Fruit fly (Drosophila melanogaster) whole organism, embryonic: ENCODE measurements around the gene Pex5.

Experiments
- Aef1 ChIP-seq: fragments of 200-800 bp; sonication (Bioruptor generic); IDR thresholded peaks from 3 replicates; pipeline ENCODE4 v1.3.6; 2022; ENCODE audit warnings: missing biosample characterization, missing genetic modification characterization
- Bgb ChIP-seq: fragments of 200-800 bp; sonication (Bioruptor generic); IDR thresholded peaks from 2 replicates; pipeline ENCODE4 v1.3.6; 2022; ENCODE audit warnings: missing biosample characterization, missing genetic modification characterization; ENCODE audit not compliant: partially characterized antibody
- CG10209 ChIP-seq: fragments of 200-800 bp; sonication (Bioruptor generic); optimal IDR thresholded peaks from 3 replicates; lab custom pipeline; 2017; ENCODE audit warnings: missing biosample characterization, mild to moderate bottlenecking, missing genetic modification characterization, missing genetic modification reagents
- CG10462 ChIP-seq: fragments of 200-800 bp; sonication (Bioruptor generic); optimal IDR thresholded peaks from 2 replicates; lab custom pipeline; 2016; ENCODE audit warnings: missing biosample characterization, missing genetic modification characterization
- CG12659 ChIP-seq: fragments of 200-800 bp; sonication (Bioruptor generic); optimal IDR thresholded peaks from 3 replicates; lab custom pipeline; 2017; ENCODE audit warnings: mild to moderate bottlenecking, missing biosample characterization, missing genetic modification reagents, missing genetic modification characterization
- CG13287 ChIP-seq: fragments of 200-800 bp; sonication (Bioruptor generic); IDR thresholded peaks from 2 replicates; pipeline ENCODE4 v1.3.6; 2022; ENCODE audit warnings: missing biosample characterization, missing genetic modification characterization; ENCODE audit not compliant: partially characterized antibody
- CG15269 ChIP-seq: fragments of 200-800 bp; sonication (Bioruptor generic); optimal IDR thresholded peaks from 2 replicates; lab custom pipeline; 2018; ENCODE audit warnings: missing biosample characterization, mild to moderate bottlenecking, missing genetic modification characterization, moderate library complexity
- CG16815 ChIP-seq: fragments of 200-800 bp; sonication (Bioruptor generic); optimal IDR thresholded peaks from 3 replicates; lab custom pipeline; 2017; ENCODE audit warnings: missing biosample characterization, mild to moderate bottlenecking, missing genetic modification characterization
- CG17359 ChIP-seq: fragments of 200-800 bp; sonication (Bioruptor generic); optimal IDR thresholded peaks from 3 replicates; lab custom pipeline; 2018; ENCODE audit warnings: missing biosample characterization, mild to moderate bottlenecking, missing genetic modification characterization, moderate library complexity
- CG2129 ChIP-seq: fragments of 200-800 bp; sonication (Bioruptor generic); IDR thresholded peaks from 2 replicates; pipeline ENCODE4 v1.3.6; 2022; ENCODE audit warnings: missing biosample characterization, missing genetic modification characterization; ENCODE audit not compliant: partially characterized antibody
- CG32767 ChIP-seq: fragments of 200-800 bp; sonication (Bioruptor generic); IDR thresholded peaks from 2 replicates; pipeline ENCODE4 v1.3.6; 2022; ENCODE audit warnings: missing biosample characterization, missing genetic modification characterization
- CG32772 ChIP-seq: fragments of 200-800 bp; sonication (Bioruptor generic); IDR thresholded peaks from 2 replicates; pipeline ENCODE4 v1.3.6; 2022; ENCODE audit warnings: missing biosample characterization, missing genetic modification characterization
- CG4424 ChIP-seq: fragments of 200-800 bp; sonication (Bioruptor generic); optimal IDR thresholded peaks from 3 replicates; lab custom pipeline; 2016; ENCODE audit warnings: missing biosample characterization, missing genetic modification characterization
- CG5953 ChIP-seq: fragments of 200-800 bp; sonication (Bioruptor generic); IDR thresholded peaks from 2 replicates; pipeline ENCODE4 v1.3.6; 2022; ENCODE audit warnings: missing biosample characterization, missing genetic modification characterization
- CG6791 ChIP-seq: fragments of 200-800 bp; sonication (Bioruptor generic); IDR thresholded peaks from 3 replicates; pipeline ENCODE4 v1.3.6; 2022; ENCODE audit warnings: missing biosample characterization, missing genetic modification characterization; ENCODE audit not compliant: partially characterized antibody
- CG7556 ChIP-seq: fragments of 200-800 bp; sonication (Bioruptor generic); optimal IDR thresholded peaks from 2 replicates; lab custom pipeline; 2017; ENCODE audit warnings: missing biosample characterization, mild to moderate bottlenecking, missing genetic modification characterization
- CG8290 ChIP-seq, 3 experiments: fragments of 200-800 bp; sonication (Bioruptor generic); optimal IDR thresholded peaks; 2 replicates each; lab custom pipeline; 2016 to 2019; ENCODE audit warnings: missing biosample characterization in 3 of 3, missing genetic modification characterization in 3 of 3, mild to moderate bottlenecking in 2 of 3, moderate library complexity in 1 of 3
- CG9727 ChIP-seq: fragments of 200-800 bp; sonication (Bioruptor generic); optimal IDR thresholded peaks from 3 replicates; lab custom pipeline; 2017; ENCODE audit warnings: missing biosample characterization, mild to moderate bottlenecking, missing genetic modification characterization
- CG9932 ChIP-seq: fragments of 200-800 bp; sonication (Bioruptor generic); IDR thresholded peaks from 2 replicates; pipeline ENCODE4 v1.3.6; 2022; ENCODE audit warnings: missing biosample characterization, missing genetic modification characterization
- CTCF ChIP-seq: fragments of 200-800 bp; sonication (Bioruptor generic); optimal IDR thresholded peaks from 2 replicates; lab custom pipeline; 2017; ENCODE audit warnings: missing biosample characterization, mild to moderate bottlenecking, missing genetic modification characterization, moderate library complexity
- Camta ChIP-seq: fragments of 200-800 bp; sonication (Bioruptor generic); optimal IDR thresholded peaks from 2 replicates; lab custom pipeline; 2016; ENCODE audit warnings: missing biosample characterization, missing genetic modification characterization
- CoRest ChIP-seq: fragments of 200-800 bp; sonication (Bioruptor generic); optimal IDR thresholded peaks from 3 replicates; lab custom pipeline; 2018; ENCODE audit warnings: missing biosample characterization, mild to moderate bottlenecking, missing genetic modification characterization, moderate library complexity
- Drgx ChIP-seq: fragments of 200-800 bp; sonication (Bioruptor generic); IDR thresholded peaks from 2 replicates; pipeline ENCODE4 v1.3.6; 2022; ENCODE audit warnings: missing biosample characterization, missing genetic modification characterization
- Ets65A ChIP-seq: fragments of 200-800 bp; sonication (Bioruptor generic); peaks from one replicate; lab custom pipeline; 2016; ENCODE audit warnings: missing biosample characterization, missing genetic modification characterization
- HHEX ChIP-seq: fragments of 200-800 bp; sonication (Bioruptor generic); optimal IDR thresholded peaks from 3 replicates; lab custom pipeline; 2017; ENCODE audit warnings: missing biosample characterization, mild to moderate bottlenecking, missing genetic modification characterization, missing genetic modification reagents
- Oli ChIP-seq: fragments of 200-800 bp; sonication (Bioruptor generic); optimal IDR thresholded peaks from 2 replicates; lab custom pipeline; 2018; ENCODE audit warnings: missing biosample characterization, mild to moderate bottlenecking, missing genetic modification characterization, moderate library complexity
- Sry-β ChIP-seq: fragments of 200-800 bp; sonication (Bioruptor generic); optimal IDR thresholded peaks from 2 replicates; lab custom pipeline; 2018; ENCODE audit warnings: missing biosample characterization, mild to moderate bottlenecking, missing genetic modification characterization, moderate library complexity
- Ssrp ChIP-seq: fragments of 200-800 bp; sonication (Bioruptor generic); optimal IDR thresholded peaks from 2 replicates; lab custom pipeline; 2018; ENCODE audit warnings: missing biosample characterization, mild to moderate bottlenecking, missing genetic modification characterization, moderate library complexity
- YL-1 ChIP-seq: fragments of 200-800 bp; sonication (Bioruptor generic); optimal IDR thresholded peaks from 3 replicates; lab custom pipeline; 2017; ENCODE audit warnings: missing biosample characterization, mild to moderate bottlenecking, missing genetic modification characterization
- ase ChIP-seq: fragments of 200-800 bp; sonication (Bioruptor generic); IDR thresholded peaks from 3 replicates; pipeline ENCODE4 v1.3.6; 2022; ENCODE audit warnings: missing biosample characterization, missing genetic modification characterization
- bbx ChIP-seq: fragments of 200-800 bp; sonication (Bioruptor generic); IDR thresholded peaks from 2 replicates; pipeline ENCODE4 v1.3.6; 2022; ENCODE audit warnings: missing biosample characterization, missing genetic modification characterization; ENCODE audit not compliant: partially characterized antibody
- btn ChIP-seq: fragments of 200-800 bp; sonication (Bioruptor generic); optimal IDR thresholded peaks from 2 replicates; lab custom pipeline; 2016; ENCODE audit warnings: missing biosample characterization, missing genetic modification characterization
- da ChIP-seq: fragments of 200-800 bp; sonication (Bioruptor generic); optimal IDR thresholded peaks from 2 replicates; lab custom pipeline; 2016; ENCODE audit warnings: missing biosample characterization, missing genetic modification characterization
- danr ChIP-seq: fragments of 200-800 bp; sonication (Bioruptor generic); IDR thresholded peaks from 2 replicates; pipeline ENCODE4 v1.3.6; 2022; ENCODE audit warnings: missing biosample characterization, missing genetic modification characterization
- emc ChIP-seq: fragments of 200-800 bp; sonication (Bioruptor generic); optimal IDR thresholded peaks from 2 replicates; lab custom pipeline; 2016; ENCODE audit warnings: missing biosample characterization, missing genetic modification characterization
- ewg ChIP-seq: fragments of 200-800 bp; sonication (Bioruptor generic); optimal IDR thresholded peaks from 3 replicates; lab custom pipeline; 2017; ENCODE audit warnings: mild to moderate bottlenecking, missing biosample characterization, missing genetic modification reagents, missing genetic modification characterization
- eyg ChIP-seq: fragments of 200-800 bp; sonication (Bioruptor generic); optimal IDR thresholded peaks from 3 replicates; lab custom pipeline; 2016; ENCODE audit warnings: missing biosample characterization, missing genetic modification characterization
- fu2 ChIP-seq: fragments of 200-800 bp; sonication (Bioruptor generic); optimal IDR thresholded peaks from 2 replicates; lab custom pipeline; 2016; ENCODE audit warnings: missing biosample characterization, missing genetic modification characterization
- gcm ChIP-seq: fragments of 200-800 bp; sonication (Bioruptor generic); optimal IDR thresholded peaks from 2 replicates; lab custom pipeline; 2019; ENCODE audit warnings: missing biosample characterization, mild to moderate bottlenecking, missing genetic modification characterization, moderate library complexity
- knrl ChIP-seq: fragments of 200-800 bp; sonication (Bioruptor generic); IDR thresholded peaks from 3 replicates; pipeline ENCODE4 v1.3.6; 2022; ENCODE audit warnings: missing biosample characterization, missing genetic modification characterization; ENCODE audit not compliant: partially characterized antibody
- lmd ChIP-seq: fragments of 200-800 bp; sonication (Bioruptor generic); IDR thresholded peaks from 2 replicates; pipeline ENCODE4 v1.3.6; 2022; ENCODE audit warnings: missing biosample characterization, missing genetic modification characterization
- pnt ChIP-seq: fragments of 200-800 bp; sonication (Bioruptor generic); optimal IDR thresholded peaks from 3 replicates; lab custom pipeline; 2016; ENCODE audit warnings: missing biosample characterization, missing genetic modification characterization
- pros ChIP-seq: fragments of 200-800 bp; sonication (Bioruptor generic); optimal IDR thresholded peaks from 3 replicates; lab custom pipeline; 2019; ENCODE audit warnings: missing biosample characterization, mild to moderate bottlenecking, missing genetic modification characterization, moderate library complexity
- sens ChIP-seq: fragments of 200-800 bp; sonication (Bioruptor generic); peaks from one replicate; lab custom pipeline; 2016; ENCODE audit warnings: missing biosample characterization, missing genetic modification characterization
- sob ChIP-seq: fragments of 200-800 bp; sonication (Bioruptor generic); IDR thresholded peaks from 2 replicates; pipeline ENCODE4 v1.3.6; 2022; ENCODE audit warnings: missing biosample characterization, missing genetic modification characterization
- tna ChIP-seq: fragments of 200-800 bp; sonication (Bioruptor generic); IDR thresholded peaks from 2 replicates; pipeline ENCODE4 v1.3.6; 2022; ENCODE audit warnings: missing biosample characterization, missing genetic modification characterization; ENCODE audit not compliant: partially characterized antibody
- trem ChIP-seq: fragments of 200-800 bp; optimal IDR thresholded peaks from 3 replicates; lab custom pipeline; 2019; ENCODE audit warnings: missing biosample characterization, mild to moderate bottlenecking, missing genetic modification characterization, moderate library complexity
- twi ChIP-seq: fragments of 200-800 bp; optimal IDR thresholded peaks from 2 replicates; lab custom pipeline; 2019; ENCODE audit warnings: missing biosample characterization, mild to moderate bottlenecking, missing genetic modification characterization, moderate library complexity
- vfl ChIP-seq: fragments of 200-800 bp; sonication (Bioruptor generic); optimal IDR thresholded peaks from 2 replicates; lab custom pipeline; 2016; ENCODE audit warnings: missing biosample characterization, missing genetic modification characterization

Gene Pex5

DNA sequence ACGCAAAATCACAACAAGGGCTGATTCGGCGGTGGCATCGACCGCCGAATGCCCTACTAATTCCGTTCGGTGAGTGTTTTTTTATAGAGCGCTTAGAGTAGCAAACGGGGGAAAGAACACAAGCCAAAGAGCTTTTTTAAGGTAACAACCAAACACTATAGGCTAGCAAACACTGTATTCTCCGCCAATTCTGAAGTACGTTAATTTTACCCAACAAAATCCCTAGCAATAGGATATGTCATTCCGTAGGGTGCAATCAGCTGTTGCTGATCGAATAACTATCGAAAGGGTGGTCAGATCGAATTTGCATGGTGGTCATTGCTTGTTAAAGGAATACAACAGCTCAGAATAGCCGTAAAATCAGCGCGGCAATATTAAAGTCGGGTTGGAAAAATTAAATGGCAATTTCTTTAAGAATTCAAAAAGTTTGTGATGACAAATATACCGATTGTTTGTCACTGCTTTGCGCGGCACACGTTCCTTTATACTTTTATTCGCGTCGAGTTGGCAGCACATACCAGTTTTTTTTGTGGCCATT lies 38.9 kb upstream of the Pex5 start, which contains the start of gene mip130 (continued):
- peak; percentile 52 for TF ChIP-seq CG9727
- peak; percentile 48; the same call in 1 of the 2 replicates for TF ChIP-seq CG2129
- TF ChIP-seq twi: peak; percentile 4
- TF ChIP-seq CG5953 (GFP tag; lab: Robert Waterston, UW): no peak
- peak; percentile 58 for TF ChIP-seq CG15269 (tag; lab: Kevin White, UChicago)
- TF ChIP-seq Bgb (GFP tag; lab: Robert Waterston, UW): peak; percentile 68
- TF ChIP-seq CG9932 (GFP tag; lab: Robert Waterston, UW): peak; percentile 72
- peak; percentile 54 for TF ChIP-seq Camta (GFP tag; lab: Kevin White, UChicago)
- peak; percentile 55 for TF ChIP-seq CG17359 (tag; lab: Kevin White, UChicago)
- TF ChIP-seq sens: peak; percentile 88
- 0 out of 2 replicates have a peak, but pooled peaks have one; percentile 36 for TF ChIP-seq CG32767
- TF ChIP-seq Oli (tag; lab: Kevin White, UChicago): peak; percentile 55
- TF ChIP-seq trem (tag; lab: Kevin White, UChicago): peak; percentile 98
- peak; percentile 74; the same call in 2 of the 3 replicates for TF ChIP-seq knrl (GFP tag; lab: Robert Waterston, UW)
- peak; percentile 48; the same call in 1 of the 2 replicates for TF ChIP-seq Drgx (GFP tag; lab: Robert Waterston, UW)
- peak; percentile 50 for TF ChIP-seq HHEX
- 0 out of 3 replicates have a peak, but pooled peaks have one; percentile 30 for TF ChIP-seq ase (GFP tag; lab: Robert Waterston, UW)
- TF ChIP-seq lmd (GFP tag; lab: Robert Waterston, UW): peak; percentile 45; the same call in 1 of the 2 replicates
- TF ChIP-seq YL-1: no peak
- no peak for TF ChIP-seq Sry-β (GFP tag; lab: Kevin White, UChicago)
- TF ChIP-seq danr (GFP tag; lab: Robert Waterston, UW): 0 out of 2 replicates have a peak, but pooled peaks have one; percentile 23
- TF ChIP-seq CG6791: peak; percentile 73
- TF ChIP-seq CG4424 (GFP tag; lab: Kevin White, UChicago): peak; percentile 35
- TF ChIP-seq tna (GFP tag; lab: Robert Waterston, UW): 0 out of 2 replicates have a peak, but pooled peaks have one; percentile 18
- TF ChIP-seq CG8290 (GFP tag; optimal IDR thresholded peaks at IDR 0.05; lab: Kevin White, UChicago): no peak
- TF ChIP-seq CG8290 (tag; optimal IDR thresholded peaks at IDR 0.05; lab: Kevin White, UChicago): no peak
- TF ChIP-seq da (GFP tag; lab: Kevin White, UChicago): no peak
- peak; percentile 64; the same call in 1 of the 2 replicates for TF ChIP-seq sob (GFP tag; lab: Robert Waterston, UW)
- peak; percentile 64 for TF ChIP-seq CoRest (tag; lab: Kevin White, UChicago)
- no peak for TF ChIP-seq eyg (GFP tag; lab: Kevin White, UChicago)
- TF ChIP-seq vfl: no peak
- TF ChIP-seq CTCF: no peak
- TF ChIP-seq bbx (GFP tag; lab: Robert Waterston, UW): peak; percentile 53; the same call in 1 of the 2 replicates
- peak; percentile 48 for TF ChIP-seq CG10209 (GFP tag; lab: Kevin White, UChicago)
- peak; percentile 5; the same call in 1 of the 2 replicates for TF ChIP-seq CG32772 (GFP tag; lab: Robert Waterston, UW)
- no peak for TF ChIP-seq pros (GFP tag; lab: Kevin White, UChicago)
- TF ChIP-seq CG16815: no peak
- peak; percentile 48 for TF ChIP-seq Ssrp
- TF ChIP-seq ewg (GFP tag; lab: Kevin White, UChicago): no peak
- peak; percentile 17 for TF ChIP-seq btn (GFP tag; lab: Kevin White, UChicago)
- no peak for TF ChIP-seq CG10462 (GFP tag; lab: Kevin White, UChicago)
- TF ChIP-seq pnt: peak; percentile 46
- TF ChIP-seq CG13287: peak; percentile 81
- TF ChIP-seq gcm (GFP tag; lab: Kevin White, UChicago): peak; percentile 22
- TF ChIP-seq emc (GFP tag; lab: Kevin White, UChicago): peak; percentile 16
- TF ChIP-seq fu2: no peak
- peak; percentile 88 for TF ChIP-seq Ets65A (GFP tag; lab: Kevin White, UChicago)
- TF ChIP-seq Aef1 (GFP tag; lab: Robert Waterston, UW): peak; percentile 52; the same call in 2 of the 3 replicates
- TF ChIP-seq CG7556 (GFP tag; lab: Kevin White, UChicago): peak; percentile 51
- TF ChIP-seq CG12659 (GFP tag; lab: Kevin White, UChicago): peak; percentile 69
